Worm (Caenorhabditis elegans): ENCODE results near the gene col-80.

Gene col-80

DNA sequence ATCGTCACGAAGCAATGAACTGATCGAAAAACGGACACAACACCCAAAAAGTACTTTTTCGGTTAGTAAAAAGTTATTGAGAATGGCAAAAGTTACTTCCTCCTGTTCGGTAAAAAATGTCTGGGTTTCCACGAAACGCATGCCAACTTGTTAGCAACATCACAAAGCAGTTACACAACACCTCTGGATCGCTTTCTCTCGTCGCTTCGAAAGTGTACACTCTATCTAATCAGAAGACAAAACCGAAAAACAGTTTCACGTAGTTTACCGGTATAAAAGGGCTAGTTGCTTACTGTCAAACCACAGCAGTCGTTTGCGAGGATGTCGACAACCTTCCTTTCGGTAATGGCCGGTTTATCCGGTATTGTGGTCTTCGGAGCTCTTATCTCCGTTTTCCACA is at the start of gene col-80:
Gene col-80, plus strand, starts transcription at position 301 of the 400 bp plus-strand sequence.
- no peak for TF ChIP-seq elt-1 (tag; optimal IDR thresholded peaks at IDR 0.05)
- TF ChIP-seq fos-1 (tag; optimal IDR thresholded peaks at IDR 0.05), result no peak
- no peak for TF ChIP-seq unc-62 (GFP tag; optimal IDR thresholded peaks at IDR 0.05)
- no peak for TF ChIP-seq egl-27 (tag; optimal IDR thresholded peaks at IDR 0.05)
- no peak for TF ChIP-seq hmg-11 (tag; optimal IDR thresholded peaks at IDR 0.05)
- TF ChIP-seq nhr-11 (tag; optimal IDR thresholded peaks at IDR 0.05), result no peak
- TF ChIP-seq fkh-2 (tag; optimal IDR thresholded peaks at IDR 0.05), result no peak
- no peak for TF ChIP-seq nfya-1 (tag; optimal IDR thresholded peaks at IDR 0.05; ENCODE audit: insufficient read depth)
- TF ChIP-seq R02D3.7 (tag; optimal IDR thresholded peaks at IDR 0.05), result no peak
- no peak for TF ChIP-seq nhr-43 (tag; optimal IDR thresholded peaks at IDR 0.05; ENCODE audit: poor library complexity, severe bottlenecking)
- no peak for TF ChIP-seq aly-2 (tag; optimal IDR thresholded peaks at IDR 0.05)

DNA sequence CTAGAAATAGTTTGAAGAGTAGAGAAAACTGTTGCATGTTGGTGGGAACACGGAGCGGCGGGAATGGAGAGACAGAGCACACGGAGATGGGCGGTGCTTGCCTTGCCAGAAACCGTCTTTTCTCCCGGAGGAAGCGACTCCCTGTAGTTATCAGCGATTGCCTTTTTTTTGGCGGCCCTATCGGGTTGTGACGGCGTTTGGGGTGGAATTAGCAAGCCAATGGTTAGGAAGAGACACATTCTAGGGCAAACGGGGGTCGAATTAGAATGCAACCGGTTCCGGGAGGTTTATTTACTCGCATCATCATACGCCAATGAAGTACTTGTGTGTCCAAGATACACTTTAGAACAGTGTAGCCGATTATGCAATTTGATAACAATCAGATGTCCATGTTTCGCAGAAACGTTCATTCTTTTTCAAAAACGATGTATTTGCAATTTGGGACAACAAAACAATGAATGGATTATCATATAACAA is 49.3 kb upstream of the col-80 start, which contains the start of gene lact-3:
Gene lact-3, minus strand, starts transcription at position 51 of the 477 bp plus-strand sequence.
- no peak for TF ChIP-seq sea-2 (GFP tag; optimal IDR thresholded peaks at IDR 0.05)
- TF ChIP-seq lsy-12 (tag; optimal IDR thresholded peaks at IDR 0.05), result no peak
- TF ChIP-seq skn-1 (tag; optimal IDR thresholded peaks at IDR 0.05), result no peak
- peak; percentile 25 for TF ChIP-seq jun-1 (tag; optimal IDR thresholded peaks at IDR 0.05)
- TF ChIP-seq elt-2 (tag; optimal IDR thresholded peaks at IDR 0.05), result peak; percentile 70
- peak; percentile 48 for TF ChIP-seq ama-1 (optimal IDR thresholded peaks at IDR 0.05)
- peak; percentile 42 for TF ChIP-seq nhr-25 (tag; optimal IDR thresholded peaks at IDR 0.05)
- TF ChIP-seq nhr-23 (tag; optimal IDR thresholded peaks at IDR 0.05), result peak; percentile 69
- TF ChIP-seq aly-2 (tag; optimal IDR thresholded peaks at IDR 0.05), result peak; percentile 29
- no peak for TF ChIP-seq pha-4 (tag; optimal IDR thresholded peaks at IDR 0.05)

DNA sequence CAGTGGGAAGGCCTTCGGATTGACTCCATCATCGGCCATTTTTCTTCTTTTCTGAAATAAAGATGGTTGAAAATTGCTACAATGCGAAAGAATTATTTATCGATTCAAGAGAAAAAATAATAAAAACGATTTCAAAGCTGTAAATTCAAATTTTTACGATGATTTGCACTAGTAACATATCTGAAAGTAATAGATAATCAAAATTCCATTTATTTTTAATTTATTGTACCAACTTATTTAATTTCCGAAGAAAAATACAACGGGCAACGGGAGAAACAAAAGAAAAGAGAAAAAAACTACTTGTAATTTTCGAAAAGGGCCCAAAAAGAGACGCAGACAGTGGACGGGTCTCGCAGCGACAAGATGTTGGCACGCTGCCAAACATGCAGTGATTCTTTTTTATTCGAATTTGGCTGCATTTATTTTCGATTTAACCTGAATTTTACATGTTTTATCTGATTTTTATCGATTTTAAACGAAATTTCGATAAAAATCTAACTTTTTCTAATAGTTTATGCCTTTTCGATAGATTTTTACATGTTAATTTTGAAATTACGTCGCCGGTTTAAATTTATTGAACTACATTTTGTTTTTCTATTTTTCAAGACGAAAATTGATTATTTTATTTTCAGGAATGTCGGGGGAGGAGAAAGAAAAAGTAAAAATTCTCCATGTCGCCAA is 48.3 kb upstream of the col-80 start, which contains the start of the genes snu-13 and rsp-7:
Gene snu-13, minus strand, starts transcription at position 51 of the 681 bp plus-strand sequence.
Gene rsp-7, plus strand, starts transcription at position 631 of the 681 bp plus-strand sequence.
- no peak for TF ChIP-seq ceh-28 (tag; optimal IDR thresholded peaks at IDR 0.05)
- peak; percentile 48 for TF ChIP-seq elt-2 (tag; optimal IDR thresholded peaks at IDR 0.05)
- TF ChIP-seq pqm-1 (tag; optimal IDR thresholded peaks at IDR 0.05), result peak; percentile 48
- TF ChIP-seq lin-39 (tag; optimal IDR thresholded peaks at IDR 0.05), result peak; percentile 39
- TF ChIP-seq egl-5 (tag; optimal IDR thresholded peaks at IDR 0.05), result peak; percentile 70
- peak; percentile 89 for TF ChIP-seq lin-15B (tag; optimal IDR thresholded peaks at IDR 0.05)
- no peak for TF ChIP-seq egl-27 (tag; optimal IDR thresholded peaks at IDR 0.05)
- TF ChIP-seq mdl-1 (tag; optimal IDR thresholded peaks at IDR 0.05), result no peak
- TF ChIP-seq nfya-1 (tag; optimal IDR thresholded peaks at IDR 0.05; ENCODE audit: insufficient read depth), result peak; percentile 88
- TF ChIP-seq snpc-4 (tag; optimal IDR thresholded peaks at IDR 0.05), result peak; percentile 79
- TF ChIP-seq skn-1 (tag; optimal IDR thresholded peaks at IDR 0.05), result peak; percentile 74
- no peak for TF ChIP-seq nhr-12 (tag; optimal IDR thresholded peaks at IDR 0.05)
- peak; percentile 17 for TF ChIP-seq R02D3.7 (tag; optimal IDR thresholded peaks at IDR 0.05)
- TF ChIP-seq nhr-23 (tag; optimal IDR thresholded peaks at IDR 0.05), result peak; percentile 87
- no peak for TF ChIP-seq unc-62 (GFP tag; optimal IDR thresholded peaks at IDR 0.05)
- TF ChIP-seq hmg-11 (tag; optimal IDR thresholded peaks at IDR 0.05), result peak; percentile 63
- peak; percentile 84 for TF ChIP-seq nhr-25 (tag; optimal IDR thresholded peaks at IDR 0.05)
- peak; percentile 86 for TF ChIP-seq pha-4 (tag; optimal IDR thresholded peaks at IDR 0.05)
- no peak for TF ChIP-seq nhr-237 (tag; optimal IDR thresholded peaks at IDR 0.05)
- TF ChIP-seq ceh-16 (tag; optimal IDR thresholded peaks at IDR 0.05), result no peak

DNA sequence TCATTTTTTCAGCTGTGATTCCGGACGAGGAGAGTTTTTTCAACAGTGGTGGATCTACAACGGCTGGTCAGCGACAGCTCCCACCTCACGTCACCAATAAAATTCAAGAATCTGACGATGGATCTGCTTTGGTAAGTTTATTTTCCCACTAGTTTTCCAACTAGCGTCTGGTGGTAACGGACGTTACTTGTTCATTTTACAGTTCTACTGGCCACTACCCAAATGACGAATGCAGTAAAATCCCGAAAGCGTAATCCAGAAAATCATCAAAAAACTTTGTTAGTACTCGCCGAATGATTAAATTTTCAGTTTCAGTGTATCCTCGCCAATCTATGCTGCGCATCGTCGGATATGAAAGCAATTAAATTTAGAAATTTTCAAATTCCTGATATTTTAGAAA is 47.4 kb upstream of the col-80 start:
- TF ChIP-seq elt-3 (tag; optimal IDR thresholded peaks at IDR 0.05) (no peak), mdl-1 (tag; optimal IDR thresholded peaks at IDR 0.05) (no peak), snpc-4 (tag; optimal IDR thresholded peaks at IDR 0.05) (no peak), skn-1 (tag; optimal IDR thresholded peaks at IDR 0.05) (no peak), ceh-82 (tag; optimal IDR thresholded peaks at IDR 0.05) (no peak), unc-62 (GFP tag; optimal IDR thresholded peaks at IDR 0.05) (no peak), egl-5 (tag; optimal IDR thresholded peaks at IDR 0.05) (no peak), lsy-12 (tag; optimal IDR thresholded peaks at IDR 0.05) (no peak)

DNA sequence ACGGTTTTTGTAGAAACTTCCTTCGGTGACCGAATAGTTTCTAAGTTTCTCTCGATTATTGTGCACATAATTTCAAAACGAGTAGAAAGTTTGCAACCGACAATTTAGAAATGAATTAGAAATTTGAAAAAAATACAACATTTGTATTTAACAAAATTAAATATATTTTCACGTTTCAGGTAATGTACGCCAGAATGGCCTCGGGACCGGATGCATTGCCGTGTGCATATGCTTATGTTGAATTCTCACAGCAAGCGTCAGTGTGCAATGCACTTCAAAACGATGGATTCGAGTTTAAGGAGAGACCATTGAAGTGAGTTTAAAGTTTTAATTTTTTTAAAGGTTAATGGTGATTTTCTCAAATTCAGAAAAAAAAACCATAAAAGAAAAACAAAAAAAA is 46.1 kb upstream of the col-80 start, which contains the start of gene marc-2:
Gene marc-2, minus strand, starts transcription at position 101 of the 400 bp plus-strand sequence.
- no peak for TF ChIP-seq eor-1 (tag; optimal IDR thresholded peaks at IDR 0.05)
- TF ChIP-seq R02D3.7 (tag; optimal IDR thresholded peaks at IDR 0.05), result no peak
- TF ChIP-seq lsy-12 (tag; optimal IDR thresholded peaks at IDR 0.05), result no peak
